Fruit fly (Drosophila melanogaster): ENCODE data around the gene CG16749.

The CG16749 gene

dm6 chr3R:9344791-9345208, 13.1 kb upstream of the CG16749 start (continued):
- TF ChIP-seq fd59A (GFP tag; optimal IDR thresholded peaks at IDR 0.05) (no peak), CG32006 (GFP tag; optimal IDR thresholded peaks at IDR 0.05) (peak; percentile 51), Eip78C (GFP tag) (peak; percentile 85), vri (GFP tag; optimal IDR thresholded peaks at IDR 0.05) (peak; percentile 1), CG9139 (GFP tag; optimal IDR thresholded peaks at IDR 0.05) (no peak), dac (GFP tag; optimal IDR thresholded peaks at IDR 0.05) (no peak), CG34406 (GFP tag; optimal IDR thresholded peaks at IDR 0.05) (peak; percentile 29)

dm6 chr3R:9344186-9344790, 12.6 kb upstream of the CG16749 start:
- TF ChIP-seq fkh (GFP tag; optimal IDR thresholded peaks at IDR 0.05) (peak; percentile 89), CG7368 (GFP tag; optimal IDR thresholded peaks at IDR 0.05) (no peak), svp (GFP tag) (peak; percentile 97), CG15336 (GFP tag; IDR thresholded peaks at IDR 0.05) (no peak), CG8632 (GFP tag; optimal IDR thresholded peaks at IDR 0.05) (peak; percentile 5), net (GFP tag; optimal IDR thresholded peaks at IDR 0.05) (no peak), Sox15 (GFP tag; optimal IDR thresholded peaks at IDR 0.05) (no peak), achi (GFP tag; optimal IDR thresholded peaks at IDR 0.05) (no peak), CG11294 (GFP tag; IDR thresholded peaks at IDR 0.05) (no peak), ss (GFP tag; optimal IDR thresholded peaks at IDR 0.05) (peak in 1 of 2 experiments; percentile 34), Met (GFP tag; optimal IDR thresholded peaks at IDR 0.05) (no peak), CG4318 (GFP tag; optimal IDR thresholded peaks at IDR 0.05) (no peak), CG16779 (tag; optimal IDR thresholded peaks at IDR 0.05) (no peak), Hr4 (GFP tag; optimal IDR thresholded peaks at IDR 0.05) (no peak), CG6808 (GFP tag; optimal IDR thresholded peaks at IDR 0.05) (no peak), fd85E (GFP tag; optimal IDR thresholded peaks at IDR 0.05) (no peak), lz (GFP tag; optimal IDR thresholded peaks at IDR 0.05) (no peak), Eip78C (GFP tag) (peak; percentile 23), CG32006 (GFP tag; optimal IDR thresholded peaks at IDR 0.05) (no peak), vri (GFP tag; optimal IDR thresholded peaks at IDR 0.05) (no peak), Blimp-1 (GFP tag; optimal IDR thresholded peaks at IDR 0.05) (no peak), Sox14 (GFP tag; optimal IDR thresholded peaks at IDR 0.05) (no peak), cyc (GFP tag; optimal IDR thresholded peaks at IDR 0.05) (no peak), Hr38 (GFP tag; optimal IDR thresholded peaks at IDR 0.05) (no peak), Eip93F (GFP tag; optimal IDR thresholded peaks at IDR 0.05) (peak; percentile 11), Eip75B (GFP tag; optimal IDR thresholded peaks at IDR 0.05) (peak; percentile 60), Lpt (GFP tag; optimal IDR thresholded peaks at IDR 0.05) (no peak), Gug (GFP tag; IDR thresholded peaks at IDR 0.05) (no peak), CG10631 (GFP tag; optimal IDR thresholded peaks at IDR 0.05) (no peak), CG31627 (GFP tag; optimal IDR thresholded peaks at IDR 0.05) (no peak), acj6 (GFP tag; optimal IDR thresholded peaks at IDR 0.05) (no peak), CG6854 (GFP tag; optimal IDR thresholded peaks at IDR 0.05) (peak; percentile 2), spab (GFP tag; optimal IDR thresholded peaks at IDR 0.05) (no peak), CG6276 (GFP tag; optimal IDR thresholded peaks at IDR 0.05) (no peak), topi (GFP tag; optimal IDR thresholded peaks at IDR 0.05) (no peak), salr (GFP tag; optimal IDR thresholded peaks at IDR 0.05) (no peak), CG11902 (GFP tag; optimal IDR thresholded peaks at IDR 0.05) (no peak), Hr39 (GFP tag; optimal IDR thresholded peaks at IDR 0.05) (no peak)

Data from whole organism, prepupa.